Worm (Caenorhabditis elegans): ENCODE measurements around the gene Y25C1A.14.

ce11 chrII:3052843-3053242 lies 43.9 kb downstream of the Y25C1A.14 start:
- TF ChIP-seq nhr-179 (tag; optimal IDR thresholded peaks at IDR 0.05) = no peak
- no peak for TF ChIP-seq pha-4 (tag; optimal IDR thresholded peaks at IDR 0.05)
- TF ChIP-seq ztf-26 (tag; optimal IDR thresholded peaks at IDR 0.05) = no peak
- TF ChIP-seq let-607 (tag; optimal IDR thresholded peaks at IDR 0.05) = no peak
- TF ChIP-seq attf-5 (GFP tag; optimal IDR thresholded peaks at IDR 0.05) = no peak
- TF ChIP-seq Y56A3A.18 (GFP tag; IDR thresholded peaks at IDR 0.05) = no peak
- TF ChIP-seq lin-40 (tag; optimal IDR thresholded peaks at IDR 0.05) = no peak
- TF ChIP-seq efl-1 (GFP tag; optimal IDR thresholded peaks at IDR 0.05) = no peak
- TF ChIP-seq F49E8.2 (tag; optimal IDR thresholded peaks at IDR 0.05; ENCODE audit: insufficient read depth) = no peak
- no peak for TF ChIP-seq ama-1 (optimal IDR thresholded peaks at IDR 0.05)
- no peak for TF ChIP-seq ama-1 (GFP tag; optimal IDR thresholded peaks at IDR 0.05)
- TF ChIP-seq C06A6.2 (GFP tag; conservative IDR thresholded peaks at IDR 0.05) = no peak
- TF ChIP-seq F23B12.7 (tag; optimal IDR thresholded peaks at IDR 0.05; ENCODE audit: insufficient read depth) = no peak
- no peak for TF ChIP-seq B0261.1 (tag; optimal IDR thresholded peaks at IDR 0.05)

Measured in whole organism, young adult.